Fruit fly (Drosophila melanogaster): Measurements from ENCODE around the gene snsl.
A peak's percentile ranks its signal among the peaks of the same experiment; 100 is the strongest.

Gene snsl

dm6 chr2L:4893612-4894011 lies 12.9 kb downstream of the snsl start:
- TF ChIP-seq pad (GFP tag; optimal IDR thresholded peaks at IDR 0.05) (no peak), CG7045 (GFP tag; optimal IDR thresholded peaks at IDR 0.05) (no peak), cic (GFP tag; optimal IDR thresholded peaks at IDR 0.05) (no peak), Clk (GFP tag; optimal IDR thresholded peaks at IDR 0.05) (no peak), CG11617 (GFP tag; optimal IDR thresholded peaks at IDR 0.05) (no peak), Crg-1 (GFP tag; optimal IDR thresholded peaks at IDR 0.05) (no peak), CG12768 (GFP tag; optimal IDR thresholded peaks at IDR 0.05) (no peak), CG14711 (tag; optimal IDR thresholded peaks at IDR 0.05) (no peak), ovo (GFP tag; optimal IDR thresholded peaks at IDR 0.05) (no peak), kay (GFP tag; ENCODE audit: borderline replicate concordance) (no peak), Hr96 (GFP tag; optimal IDR thresholded peaks at IDR 0.05) (no peak)

- TF ChIP-seq toe (GFP tag; optimal IDR thresholded peaks at IDR 0.05): no peak
- no peak for TF ChIP-seq ovo (GFP tag; optimal IDR thresholded peaks at IDR 0.05)
- peak; percentile 63 for TF ChIP-seq Mnt (GFP tag; optimal IDR thresholded peaks at IDR 0.05)
- TF ChIP-seq cic (GFP tag; optimal IDR thresholded peaks at IDR 0.05): peak; percentile 66
- TF ChIP-seq Clk (GFP tag; optimal IDR thresholded peaks at IDR 0.05): no peak
- TF ChIP-seq CG7101 (tag; optimal IDR thresholded peaks at IDR 0.05): peak; percentile 26
- TF ChIP-seq CG11617 (GFP tag; optimal IDR thresholded peaks at IDR 0.05): no peak
- no peak for TF ChIP-seq pad (GFP tag; optimal IDR thresholded peaks at IDR 0.05)
- TF ChIP-seq Hr96 (GFP tag; optimal IDR thresholded peaks at IDR 0.05): peak; percentile 3
- TF ChIP-seq Crg-1 (GFP tag; optimal IDR thresholded peaks at IDR 0.05): peak; percentile 25
- TF ChIP-seq tj (GFP tag; optimal IDR thresholded peaks at IDR 0.05): no peak
- no peak for TF ChIP-seq CG5204 (GFP tag; optimal IDR thresholded peaks at IDR 0.05)
- TF ChIP-seq bab1 (GFP tag; optimal IDR thresholded peaks at IDR 0.05): peak; percentile 17
- TF ChIP-seq CG1620 (GFP tag; optimal IDR thresholded peaks at IDR 0.05): no peak
- peak; percentile 15 for TF ChIP-seq CG33017 (tag; optimal IDR thresholded peaks at IDR 0.05)
- no peak for TF ChIP-seq kay (GFP tag; ENCODE audit: borderline replicate concordance)
- TF ChIP-seq CG7045 (GFP tag; optimal IDR thresholded peaks at IDR 0.05): no peak
- no peak for TF ChIP-seq CG14711 (tag; optimal IDR thresholded peaks at IDR 0.05)
These were observed 14.6 kb downstream of the snsl start, which contains the start of gene CG3036 for dm6 chr2L:4891914-4892469. CG3036 (plus strand) TSS chr2L:4892112.

dm6 chr2L:4889451-4890045 lies 17.0 kb downstream of the snsl start, which contains the start of gene CG15625:
CG15625 (plus strand) TSS chr2L:4889995.
- peak; percentile 28 for TF ChIP-seq tj (GFP tag; optimal IDR thresholded peaks at IDR 0.05)
- no peak for TF ChIP-seq Clk (GFP tag; optimal IDR thresholded peaks at IDR 0.05)
- no peak for TF ChIP-seq toe (GFP tag; optimal IDR thresholded peaks at IDR 0.05)
- TF ChIP-seq bab1 (GFP tag; optimal IDR thresholded peaks at IDR 0.05): no peak
- TF ChIP-seq cnc (optimal IDR thresholded peaks at IDR 0.05): no peak
- no peak for TF ChIP-seq cic (GFP tag; optimal IDR thresholded peaks at IDR 0.05)
- no peak for TF ChIP-seq CG7101 (tag; optimal IDR thresholded peaks at IDR 0.05)
- TF ChIP-seq CG7045 (GFP tag; optimal IDR thresholded peaks at IDR 0.05): no peak

dm6 chr2L:4888541-4888940 lies 18.0 kb downstream of the snsl start:
- TF ChIP-seq kay (GFP tag; ENCODE audit: borderline replicate concordance): no peak
- TF ChIP-seq CG5204 (GFP tag; optimal IDR thresholded peaks at IDR 0.05): no peak
- TF ChIP-seq CG7101 (tag; optimal IDR thresholded peaks at IDR 0.05): no peak
- TF ChIP-seq CG14711 (tag; optimal IDR thresholded peaks at IDR 0.05): no peak
- no peak for TF ChIP-seq pad (GFP tag; optimal IDR thresholded peaks at IDR 0.05)
- no peak for TF ChIP-seq toe (GFP tag; optimal IDR thresholded peaks at IDR 0.05)

- TF ChIP-seq CG12768 (GFP tag; optimal IDR thresholded peaks at IDR 0.05): peak; percentile 5
- no peak for TF ChIP-seq kay (GFP tag; ENCODE audit: borderline replicate concordance)
- TF ChIP-seq Hr96 (GFP tag; optimal IDR thresholded peaks at IDR 0.05): no peak
- TF ChIP-seq CG14711 (tag; optimal IDR thresholded peaks at IDR 0.05): peak; percentile 48
- no peak for TF ChIP-seq cic (GFP tag; optimal IDR thresholded peaks at IDR 0.05)
- TF ChIP-seq CG7101 (tag; optimal IDR thresholded peaks at IDR 0.05): peak; percentile 19
- TF ChIP-seq toe (GFP tag; optimal IDR thresholded peaks at IDR 0.05): no peak
- TF ChIP-seq CG7045 (GFP tag; optimal IDR thresholded peaks at IDR 0.05): peak; percentile 6
- no peak for TF ChIP-seq cnc (optimal IDR thresholded peaks at IDR 0.05)
- TF ChIP-seq ovo (GFP tag; optimal IDR thresholded peaks at IDR 0.05): no peak
- TF ChIP-seq CG33017 (tag; optimal IDR thresholded peaks at IDR 0.05): peak; percentile 42
- TF ChIP-seq CG1620 (GFP tag; optimal IDR thresholded peaks at IDR 0.05): no peak
- TF ChIP-seq bab1 (GFP tag; optimal IDR thresholded peaks at IDR 0.05): peak; percentile 4
- TF ChIP-seq CG5204 (GFP tag; optimal IDR thresholded peaks at IDR 0.05): no peak
- TF ChIP-seq tj (GFP tag; optimal IDR thresholded peaks at IDR 0.05): no peak
These were observed 19.0 kb downstream of the snsl start for dm6 chr2L:4887382-4888219.

- no peak for TF ChIP-seq toe (GFP tag; optimal IDR thresholded peaks at IDR 0.05)
- no peak for TF ChIP-seq cic (GFP tag; optimal IDR thresholded peaks at IDR 0.05)
- no peak for TF ChIP-seq Hr96 (GFP tag; optimal IDR thresholded peaks at IDR 0.05)
- TF ChIP-seq CG7101 (tag; optimal IDR thresholded peaks at IDR 0.05): no peak
- no peak for TF ChIP-seq CG33017 (tag; optimal IDR thresholded peaks at IDR 0.05)
- TF ChIP-seq CG7045 (GFP tag; optimal IDR thresholded peaks at IDR 0.05): no peak
- TF ChIP-seq Clk (GFP tag; optimal IDR thresholded peaks at IDR 0.05): no peak
- TF ChIP-seq CG5204 (GFP tag; optimal IDR thresholded peaks at IDR 0.05): no peak
- TF ChIP-seq kay (GFP tag; ENCODE audit: borderline replicate concordance): no peak
- no peak for TF ChIP-seq ovo (GFP tag; optimal IDR thresholded peaks at IDR 0.05)
- TF ChIP-seq Mnt (GFP tag; optimal IDR thresholded peaks at IDR 0.05): no peak
- TF ChIP-seq CG12768 (GFP tag; optimal IDR thresholded peaks at IDR 0.05): no peak
- TF ChIP-seq bab1 (GFP tag; optimal IDR thresholded peaks at IDR 0.05): no peak
- TF ChIP-seq CG14711 (tag; optimal IDR thresholded peaks at IDR 0.05): no peak
- TF ChIP-seq pad (GFP tag; optimal IDR thresholded peaks at IDR 0.05): no peak
- no peak for TF ChIP-seq tj (GFP tag; optimal IDR thresholded peaks at IDR 0.05)
- TF ChIP-seq CG11617 (GFP tag; optimal IDR thresholded peaks at IDR 0.05): no peak
- no peak for TF ChIP-seq CG1620 (GFP tag; optimal IDR thresholded peaks at IDR 0.05)
These were observed 19.9 kb downstream of the snsl start for dm6 chr2L:4886645-4887044.
